Worm (Caenorhabditis elegans) whole organism, L2 larva: Measurements from ENCODE around the gene C27D9.1.

ENCODE experiments used
- R02D3.7 ChIP-seq: fragments of 150-350 bp; optimal IDR thresholded peaks from 2 replicates; lab custom pipeline; 2014; ENCODE audit warnings: missing biosample characterization, missing genetic modification characterization
- aly-2 ChIP-seq: fragments of 150-350 bp; optimal IDR thresholded peaks from 2 replicates; lab custom pipeline; 2014; ENCODE audit warnings: missing biosample characterization, missing genetic modification characterization
- ceh-82 ChIP-seq: fragments of 150-350 bp; optimal IDR thresholded peaks from 2 replicates; lab custom pipeline; 2014; ENCODE audit warnings: missing biosample characterization, missing genetic modification characterization
- egl-27 ChIP-seq: sonication (generic microtip); optimal IDR thresholded peaks from 3 replicates; lab custom pipeline; 2017; ENCODE audit warnings: missing biosample characterization, missing genetic modification reagents, missing genetic modification characterization
- nhr-11 ChIP-seq: fragments of 150-350 bp; optimal IDR thresholded peaks from 2 replicates; lab custom pipeline; 2014; ENCODE audit warnings: missing biosample characterization, missing genetic modification characterization
- nhr-6 ChIP-seq: fragments of 150-350 bp; optimal IDR thresholded peaks from 2 replicates; lab custom pipeline; 2014; ENCODE audit warnings: missing biosample characterization, missing genetic modification characterization
- skn-1 ChIP-seq: sonication (generic microtip); optimal IDR thresholded peaks from 2 replicates; lab custom pipeline; 2017; ENCODE audit warnings: missing biosample characterization, missing genetic modification characterization
- snpc-4 ChIP-seq: fragments of 150-350 bp; optimal IDR thresholded peaks from 2 replicates; lab custom pipeline; 2014; ENCODE audit warnings: missing biosample characterization, missing genetic modification characterization
- unc-55 ChIP-seq: fragments of 150-350 bp; sonication (generic microtip); optimal IDR thresholded peaks from 3 replicates; lab custom pipeline; 2014; ENCODE audit warnings: missing biosample characterization, missing genetic modification reagents, missing genetic modification characterization
- ztf-4 ChIP-seq: fragments of 150-350 bp; optimal IDR thresholded peaks from 2 replicates; lab custom pipeline; 2014; ENCODE audit warnings: missing biosample characterization, missing genetic modification characterization

DNA sequence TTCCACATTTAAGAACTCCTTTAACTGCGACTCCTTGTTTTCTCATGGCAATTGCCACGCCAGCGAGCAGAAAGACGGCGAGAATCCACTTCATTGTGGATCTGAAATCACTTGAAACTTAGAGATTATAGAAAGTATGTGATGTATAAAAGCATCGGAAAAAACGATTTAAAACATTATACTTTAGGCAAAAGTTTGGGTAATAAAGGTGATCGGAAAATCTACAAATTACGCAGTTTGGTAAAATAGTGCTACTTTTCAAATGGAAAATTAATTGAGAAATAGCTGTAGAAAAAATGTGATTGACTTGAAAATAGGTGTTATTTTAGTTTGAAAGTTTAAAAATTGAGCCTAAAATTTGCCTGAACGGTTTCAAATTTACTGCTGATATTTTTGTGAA, 25.4 kb upstream of the C27D9.1 start, which contains the start of gene ttr-41:
- TF ChIP-seq egl-27 (no peak), skn-1 (no peak), ceh-82 (tag; lab: Kevin White, UChicago) (no peak), unc-55 (GFP tag; lab: Kevin White, UChicago) (no peak), R02D3.7 (tag; lab: Kevin White, UChicago) (no peak), snpc-4 (tag; lab: Kevin White, UChicago) (no peak), nhr-11 (no peak), nhr-6 (no peak), aly-2 (tag; lab: Kevin White, UChicago) (no peak), ztf-4 (tag; lab: Kevin White, UChicago) (no peak)
